Worm (Caenorhabditis elegans) whole organism, midembryonic: ENCODE measurements around the gene oxy-4.

Source experiments
- T22C8.4 ChIP-seq: fragments of 200-800 bp; sonication (Bioruptor generic); IDR thresholded peaks from 2 replicates; pipeline ENCODE4 v1.3.6; 2022; ENCODE audit warnings: missing genetic modification characterization, missing compliant biosample characterization
- flt-1 ChIP-seq: fragments of 200-800 bp; sonication (Bioruptor generic); IDR thresholded peaks from 2 replicates; pipeline ENCODE4 v1.3.6; 2022; ENCODE audit warnings: missing genetic modification characterization, missing compliant biosample characterization
- med-1 ChIP-seq: sonication (generic microtip); optimal IDR thresholded peaks from 2 replicates; lab custom pipeline; 2017; ENCODE audit warnings: missing genetic modification characterization, mild to moderate bottlenecking, missing compliant biosample characterization, antibody characterized with exemption, missing genetic modification reagents; ENCODE audit not compliant: insufficient read depth
- tab-1 ChIP-seq: fragments of 200-800 bp; sonication (Bioruptor generic); IDR thresholded peaks from 2 replicates; pipeline ENCODE4 v1.3.6; 2022; ENCODE audit warnings: missing genetic modification characterization, missing compliant biosample characterization

- no peak for TF ChIP-seq tab-1 (GFP tag; lab: Robert Waterston, UW)
- TF ChIP-seq med-1 (GFP tag; lab: Kevin White, UChicago), result no peak
- TF ChIP-seq flt-1 (GFP tag; lab: Robert Waterston, UW), result no peak
- TF ChIP-seq T22C8.4 (GFP tag; lab: Robert Waterston, UW), result no peak
Observed at ce11 chrIII:5185620-5186019, 27.0 kb upstream of the oxy-4 start, which contains the start of gene pup-2.
